Fruit fly (Drosophila melanogaster): Measurements from ENCODE around the gene Dhc93AB.

Dhc93AB gene

DNA sequence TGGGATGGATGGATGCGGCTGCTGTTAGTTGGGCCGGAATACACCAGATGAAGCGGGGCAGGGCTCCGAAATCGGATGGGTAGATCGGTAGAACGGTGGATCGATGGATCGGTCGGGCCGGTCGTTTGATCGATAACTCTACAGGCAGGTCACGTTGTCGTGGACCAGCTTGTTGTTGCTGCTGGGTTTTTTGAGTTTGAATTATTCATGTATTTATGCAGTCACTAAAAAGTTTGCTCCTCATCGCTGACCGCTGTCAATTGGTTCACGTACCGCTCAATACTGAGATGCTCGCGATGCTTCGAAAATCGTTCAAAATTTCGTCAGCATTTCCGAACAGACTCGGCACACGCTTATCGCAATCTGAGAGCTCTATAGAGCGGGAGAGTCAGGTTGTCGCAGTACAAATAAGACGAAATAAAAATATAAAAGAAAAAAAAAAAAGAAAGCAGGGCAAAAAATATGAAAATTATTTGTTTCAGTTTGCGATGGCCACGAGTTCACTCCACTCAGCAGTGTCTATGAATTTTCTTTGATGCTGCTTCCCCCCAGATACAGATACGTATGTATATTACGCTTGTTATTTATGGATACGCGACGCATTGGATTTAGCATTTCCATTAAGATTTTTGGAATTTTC, 18.3 kb downstream of the Dhc93AB start, which contains the start of gene peg (continued):
- TF ChIP-seq ey (GFP tag; optimal IDR thresholded peaks at IDR 0.05) (no peak), tai (GFP tag; optimal IDR thresholded peaks at IDR 0.05) (no peak), psq (GFP tag; optimal IDR thresholded peaks at IDR 0.05) (no peak), N (GFP tag; optimal IDR thresholded peaks at IDR 0.05) (no peak), Vsx2 (GFP tag; optimal IDR thresholded peaks at IDR 0.05; ENCODE audit: partially characterized antibody) (no peak), Sp1 (GFP tag; optimal IDR thresholded peaks at IDR 0.05) (peak; percentile 72), jim (GFP tag; optimal IDR thresholded peaks at IDR 0.05) (no peak)

DNA sequence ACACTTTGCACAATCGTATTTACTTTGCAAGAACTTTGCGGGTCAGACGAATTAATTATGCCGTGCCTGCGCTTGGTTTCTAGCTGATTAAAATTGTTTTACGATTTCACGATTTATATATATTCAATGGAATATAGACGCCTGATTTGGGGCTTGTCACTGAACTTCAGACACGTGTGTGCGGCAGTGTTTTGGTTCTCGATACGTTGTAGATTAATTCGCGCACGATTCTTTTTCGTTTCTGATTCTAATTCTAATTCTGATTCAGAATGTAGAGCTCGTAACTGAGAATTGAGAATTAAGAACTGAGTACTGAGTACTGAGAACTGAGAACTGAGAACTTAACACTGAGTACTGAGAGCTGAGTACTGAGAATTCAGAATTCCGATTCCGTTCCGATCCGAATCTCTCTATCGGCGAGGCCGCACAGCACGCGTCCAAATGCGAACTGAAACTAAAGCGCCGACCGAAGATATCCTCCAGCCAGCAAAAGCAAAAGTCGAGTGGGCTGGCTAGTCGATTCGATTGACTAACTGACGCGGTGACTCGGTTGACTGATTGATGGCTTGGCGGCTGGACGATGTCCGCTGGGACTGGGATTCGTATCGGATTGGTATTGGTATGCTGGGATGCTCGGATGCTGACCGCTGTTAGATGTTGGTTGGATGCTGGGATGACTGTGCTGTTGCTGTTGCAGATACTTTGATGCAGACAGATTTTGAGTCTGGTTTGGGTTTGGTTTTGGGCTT, 19.4 kb downstream of the Dhc93AB start:
- no peak for TF ChIP-seq h (GFP tag; optimal IDR thresholded peaks at IDR 0.05)
- TF ChIP-seq Abd-B (GFP tag; optimal IDR thresholded peaks at IDR 0.05), result no peak
- TF ChIP-seq sage (GFP tag; optimal IDR thresholded peaks at IDR 0.05), result no peak
- no peak for TF ChIP-seq rgr (GFP tag; optimal IDR thresholded peaks at IDR 0.05)
- no peak for TF ChIP-seq Jra (GFP tag; optimal IDR thresholded peaks at IDR 0.05)
- TF ChIP-seq lola (GFP tag; optimal IDR thresholded peaks at IDR 0.05), result no peak
- TF ChIP-seq fru (GFP tag; optimal IDR thresholded peaks at IDR 0.05), result no peak
- TF ChIP-seq pan (optimal IDR thresholded peaks at IDR 0.05), result no peak
- TF ChIP-seq CG9705 (GFP tag; optimal IDR thresholded peaks at IDR 0.05), result no peak
- TF ChIP-seq foxo (GFP tag; optimal IDR thresholded peaks at IDR 0.05), result no peak
- no peak for TF ChIP-seq Rel (GFP tag; optimal IDR thresholded peaks at IDR 0.05)
- no peak for TF ChIP-seq Rel (tag; optimal IDR thresholded peaks at IDR 0.05)
- no peak for TF ChIP-seq Hr83 (GFP tag; optimal IDR thresholded peaks at IDR 0.05; ENCODE audit: poor library complexity, severe bottlenecking)

- TF ChIP-seq rgr (GFP tag; optimal IDR thresholded peaks at IDR 0.05) (no peak), h (GFP tag; optimal IDR thresholded peaks at IDR 0.05) (peak; percentile 7), foxo (GFP tag; optimal IDR thresholded peaks at IDR 0.05) (peak in 1 of 2 experiments; percentile 31), brk (GFP tag; optimal IDR thresholded peaks at IDR 0.05) (peak; percentile 27), pan (optimal IDR thresholded peaks at IDR 0.05) (no peak)
Observed at dm6 chr3R:21019073-21019472, 23.2 kb downstream of the Dhc93AB start.

dm6 chr3R:21017464-21018080, 24.7 kb downstream of the Dhc93AB start, which contains the start of gene Rlip:
TSS of gene Rlip (plus strand) at chr3R:21017684.
- TF ChIP-seq psq (GFP tag; optimal IDR thresholded peaks at IDR 0.05) (peak; percentile 9), Hnf4 (GFP tag; optimal IDR thresholded peaks at IDR 0.05) (peak; percentile 52), CG9705 (GFP tag; optimal IDR thresholded peaks at IDR 0.05) (peak; percentile 30), sage (GFP tag; optimal IDR thresholded peaks at IDR 0.05) (no peak), br (GFP tag; optimal IDR thresholded peaks at IDR 0.05) (no peak), foxo (GFP tag; optimal IDR thresholded peaks at IDR 0.05) (peak in 1 of 2 experiments; percentile 67), HLH106 (tag; optimal IDR thresholded peaks at IDR 0.05) (peak; percentile 42), dmrt93B (GFP tag; optimal IDR thresholded peaks at IDR 0.05) (peak; percentile 27), fru (GFP tag; optimal IDR thresholded peaks at IDR 0.05) (peak; percentile 62), rgr (GFP tag; optimal IDR thresholded peaks at IDR 0.05) (peak; percentile 50), h (GFP tag; optimal IDR thresholded peaks at IDR 0.05) (peak; percentile 59), Rel (GFP tag; optimal IDR thresholded peaks at IDR 0.05) (no peak), Rel (tag; optimal IDR thresholded peaks at IDR 0.05) (peak; percentile 17), N (GFP tag; optimal IDR thresholded peaks at IDR 0.05) (no peak)

DNA sequence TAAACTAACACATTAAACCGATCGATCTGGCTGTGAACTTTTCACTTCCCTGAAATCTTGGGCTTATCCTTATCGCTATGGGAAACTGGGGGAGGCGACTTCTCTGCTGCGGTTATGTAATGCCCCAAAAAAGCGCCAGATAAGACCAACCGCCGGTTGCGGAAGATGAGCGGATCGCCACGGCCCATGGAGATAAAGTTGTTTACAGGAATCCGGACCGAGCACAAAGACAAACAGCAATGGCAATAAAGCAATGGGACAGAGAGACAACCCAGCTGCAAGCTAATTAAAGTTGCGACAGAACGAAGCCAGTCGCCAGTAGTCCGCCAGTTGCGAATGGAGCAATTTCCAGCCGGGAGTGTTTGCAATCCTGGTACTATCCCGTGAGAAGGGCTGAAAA, 26.7 kb downstream of the Dhc93AB start, which contains the start of gene CG5697:
CG5697 (plus strand) TSS at position 314 of the 400 bp plus-strand sequence.
- TF ChIP-seq sv (GFP tag; optimal IDR thresholded peaks at IDR 0.05) (no peak), foxo (GFP tag; optimal IDR thresholded peaks at IDR 0.05) (peak in 1 of 2 experiments; percentile 31), Rel (GFP tag; optimal IDR thresholded peaks at IDR 0.05) (no peak), Rel (tag; optimal IDR thresholded peaks at IDR 0.05) (peak; percentile 13), OdsH (GFP tag; optimal IDR thresholded peaks at IDR 0.05) (peak; percentile 16), Hr83 (GFP tag; optimal IDR thresholded peaks at IDR 0.05; ENCODE audit: poor library complexity, severe bottlenecking) (peak; percentile 26), h (GFP tag; optimal IDR thresholded peaks at IDR 0.05) (peak; percentile 11), Myc (optimal IDR thresholded peaks at IDR 0.05) (no peak), ey (GFP tag; optimal IDR thresholded peaks at IDR 0.05) (no peak), br (GFP tag; optimal IDR thresholded peaks at IDR 0.05) (peak; percentile 15)

Data from whole organism, wandering third instar larva.